Worm (Caenorhabditis elegans) whole organism, midembryonic: ENCODE measurements around the gene snb-6.

ENCODE experiments used
- T22C8.4 ChIP-seq: fragments of 200-800 bp; sonication (Bioruptor generic); IDR thresholded peaks from 2 replicates; pipeline ENCODE4 v1.3.6; 2022; ENCODE audit warnings: missing genetic modification characterization, missing compliant biosample characterization
- cog-1 ChIP-seq: sonication (generic microtip); optimal IDR thresholded peaks from 2 replicates; lab custom pipeline; 2016; ENCODE audit warnings: missing genetic modification characterization, missing compliant biosample characterization
- flt-1 ChIP-seq: fragments of 200-800 bp; sonication (Bioruptor generic); IDR thresholded peaks from 2 replicates; pipeline ENCODE4 v1.3.6; 2022; ENCODE audit warnings: missing genetic modification characterization, missing compliant biosample characterization
- med-1 ChIP-seq: sonication (generic microtip); optimal IDR thresholded peaks from 2 replicates; lab custom pipeline; 2017; ENCODE audit warnings: missing genetic modification characterization, mild to moderate bottlenecking, missing compliant biosample characterization, antibody characterized with exemption, missing genetic modification reagents; ENCODE audit not compliant: insufficient read depth
- ref-1 ChIP-seq: fragments of 200-800 bp; sonication (Bioruptor generic); conservative IDR thresholded peaks from 2 replicates; pipeline ENCODE4 v1.3.6; 2022; ENCODE audit warnings: missing genetic modification reagents, missing genetic modification characterization, missing compliant biosample characterization
- tab-1 ChIP-seq: fragments of 200-800 bp; sonication (Bioruptor generic); IDR thresholded peaks from 2 replicates; pipeline ENCODE4 v1.3.6; 2022; ENCODE audit warnings: missing genetic modification characterization, missing compliant biosample characterization
- ztf-23 ChIP-seq: fragments of 200-800 bp; sonication (Bioruptor generic); IDR thresholded peaks from 2 replicates; pipeline ENCODE4 v1.3.6; 2022; ENCODE audit warnings: missing genetic modification reagents, missing genetic modification characterization, missing compliant biosample characterization

ce11 chrII:8818978-8819896 lies 40.3 kb downstream of the snb-6 start, which contains the start of gene F46C5.10:
- TF ChIP-seq T22C8.4 (GFP tag; lab: Robert Waterston, UW) (no peak), med-1 (GFP tag; lab: Kevin White, UChicago) (no peak), ref-1 (GFP tag; lab: Robert Waterston, UW) (no peak), ztf-23 (GFP tag; lab: Robert Waterston, UW) (no peak), flt-1 (GFP tag; lab: Robert Waterston, UW) (no peak), tab-1 (GFP tag; lab: Robert Waterston, UW) (no peak), cog-1 (tag; lab: Kevin White, UChicago) (no peak)
